Fruit fly (Drosophila melanogaster): ENCODE data around the gene CG46468.

CG46468 gene

dm6 chr2L:9502786-9503443 lies 62.3 kb downstream of the CG46468 start (continued):
- TF ChIP-seq ato (GFP tag; IDR thresholded peaks at IDR 0.05; ENCODE audit: partially characterized antibody) (no peak), dimm (GFP tag; IDR thresholded peaks at IDR 0.05) (peak; percentile 72), ham (GFP tag; IDR thresholded peaks at IDR 0.05) (0 out of 2 replicates have a peak, but pooled peaks have one; percentile 27), kni (GFP tag; optimal IDR thresholded peaks at IDR 0.05) (no peak), lola (GFP tag; optimal IDR thresholded peaks at IDR 0.05) (no peak), maf-S (GFP tag; optimal IDR thresholded peaks at IDR 0.05) (no peak), CG1233 (GFP tag; optimal IDR thresholded peaks at IDR 0.05) (peak; percentile 22), grn (GFP tag; optimal IDR thresholded peaks at IDR 0.05) (no peak), CG6254 (GFP tag; optimal IDR thresholded peaks at IDR 0.05) (no peak), tap (tag; optimal IDR thresholded peaks at IDR 0.05) (peak; percentile 32), crol (GFP tag; IDR thresholded peaks at IDR 0.05) (0 out of 2 replicates have a peak, but pooled peaks have one; percentile 14), hth (optimal IDR thresholded peaks at IDR 0.05) (no peak), dmrt11E (tag; optimal IDR thresholded peaks at IDR 0.05) (no peak), CG12659 (GFP tag; optimal IDR thresholded peaks at IDR 0.05) (peak; percentile 82), CG10462 (GFP tag; optimal IDR thresholded peaks at IDR 0.05) (peak; percentile 49), Nf-YA (GFP tag; IDR thresholded peaks at IDR 0.05) (peak; percentile 67), gcm (GFP tag; optimal IDR thresholded peaks at IDR 0.05) (peak; percentile 70), lov (optimal IDR thresholded peaks at IDR 0.05) (no peak), lov (GFP tag; IDR thresholded peaks at IDR 0.05) (0 out of 3 replicates have a peak, but pooled peaks have one; percentile 55), CG3065 (GFP tag; optimal IDR thresholded peaks at IDR 0.05) (no peak), CG11093 (GFP tag; IDR thresholded peaks at IDR 0.05) (peak; percentile 72; the same call in 2 of the 3 replicates), CG2678 (tag; optimal IDR thresholded peaks at IDR 0.05) (peak; percentile 75), CG18011 (GFP tag; optimal IDR thresholded peaks at IDR 0.05) (peak; percentile 13), Max (GFP tag; optimal IDR thresholded peaks at IDR 0.05) (no peak), CG1602 (GFP tag; optimal IDR thresholded peaks at IDR 0.05) (peak; percentile 54), CG14860 (GFP tag; IDR thresholded peaks at IDR 0.05; ENCODE audit: partially characterized antibody) (no peak), CG8388 (GFP tag; optimal IDR thresholded peaks at IDR 0.05) (peak; percentile 80), pros (GFP tag; optimal IDR thresholded peaks at IDR 0.05) (no peak), Jarid2 (GFP tag; optimal IDR thresholded peaks at IDR 0.05) (no peak), Scr (GFP tag; IDR thresholded peaks at IDR 0.05; ENCODE audit: partially characterized antibody) (no peak), CG9727 (GFP tag; optimal IDR thresholded peaks at IDR 0.05) (peak; percentile 11), abd-A (tag; optimal IDR thresholded peaks at IDR 0.05) (no peak), Doc3 (GFP tag; IDR thresholded peaks at IDR 0.05; ENCODE audit: partially characterized antibody) (no peak), D19A (tag; optimal IDR thresholded peaks at IDR 0.05) (peak; percentile 64), CG8765 (GFP tag; IDR thresholded peaks at IDR 0.05) (no peak), bbx (GFP tag; IDR thresholded peaks at IDR 0.05; ENCODE audit: partially characterized antibody) (no peak), CG9437 (GFP tag; optimal IDR thresholded peaks at IDR 0.05) (peak; percentile 56), crc (GFP tag; optimal IDR thresholded peaks at IDR 0.05) (no peak), CG4282 (GFP tag; optimal IDR thresholded peaks at IDR 0.05) (no peak), Med (GFP tag) (peak; percentile 70), D (optimal IDR thresholded peaks at IDR 0.05) (no peak), D (GFP tag; optimal IDR thresholded peaks at IDR 0.05) (peak; percentile 30), CG7963 (GFP tag; IDR thresholded peaks at IDR 0.05; ENCODE audit: partially characterized antibody) (no peak), NfI (GFP tag; optimal IDR thresholded peaks at IDR 0.05) (peak; percentile 35), Hey (tag; optimal IDR thresholded peaks at IDR 0.05) (no peak), CG10959 (GFP tag; IDR thresholded peaks at IDR 0.05) (no peak), kah (GFP tag; optimal IDR thresholded peaks at IDR 0.05) (no peak), B-H1 (GFP tag; IDR thresholded peaks at IDR 0.05) (peak; percentile 71; the same call in 2 of the 3 replicates), CG30431 (GFP tag; optimal IDR thresholded peaks at IDR 0.05) (peak; percentile 19)
